Worm (Caenorhabditis elegans) whole organism, L1 larva: ENCODE measurements around the gene C54C6.4.

ENCODE experiments used
- elt-2 ChIP-seq: sonication (generic microtip); optimal IDR thresholded peaks from 2 replicates; lab custom pipeline; 2016; ENCODE audit warnings: missing genetic modification characterization, mild to moderate bottlenecking, inconsistent platforms, missing compliant biosample characterization, missing genetic modification reagents
- irx-1 ChIP-seq: sonication (generic microtip); optimal IDR thresholded peaks from 2 replicates; lab custom pipeline; 2016; ENCODE audit warnings: missing genetic modification characterization, missing compliant biosample characterization
- lin-14 ChIP-seq: fragments of 200-800 bp; sonication (Bioruptor generic); optimal IDR thresholded peaks from 2 replicates; lab custom pipeline; 2018; ENCODE audit warnings: mild to moderate bottlenecking, missing genetic modification characterization, moderate library complexity, missing compliant biosample characterization
- nhr-11 ChIP-seq: fragments of 150-350 bp; optimal IDR thresholded peaks from 2 replicates; lab custom pipeline; 2014; ENCODE audit warnings: missing biosample characterization, missing genetic modification characterization
- pqm-1 ChIP-seq: sonication (generic microtip); optimal IDR thresholded peaks from 3 replicates; lab custom pipeline; 2017; ENCODE audit warnings: missing biosample characterization, missing genetic modification characterization
- rnt-1 ChIP-seq: sonication (generic microtip); optimal IDR thresholded peaks from 2 replicates; lab custom pipeline; 2016; ENCODE audit warnings: mild to moderate bottlenecking, missing genetic modification characterization, moderate library complexity, missing compliant biosample characterization
- tbx-2 ChIP-seq: sonication (generic microtip); optimal IDR thresholded peaks from 2 replicates; lab custom pipeline; 2016; ENCODE audit warnings: missing genetic modification characterization, missing compliant biosample characterization
- unc-130 ChIP-seq: fragments of 150-350 bp; optimal IDR thresholded peaks from 2 replicates; lab custom pipeline; 2017; ENCODE audit warnings: missing biosample characterization, missing genetic modification characterization, inconsistent platforms

ce11 chrIII:3528342-3528741, 25.1 kb upstream of the C54C6.4 start, which contains the start of gene rpl-37:
- TF ChIP-seq unc-130 (tag; lab: Kevin White, UChicago) (no peak), rnt-1 (tag; lab: Kevin White, UChicago) (no peak), irx-1 (tag; lab: Kevin White, UChicago) (no peak), pqm-1 (no peak), lin-14 (no peak), nhr-11 (no peak), tbx-2 (tag; lab: Kevin White, UChicago) (no peak), elt-2 (tag; lab: Kevin White, UChicago) (no peak)
